Fruit fly (Drosophila melanogaster): ENCODE data around the gene CG7772.

The CG7772 gene

dm6 chrX:17887208-17887627, 19.8 kb downstream of the CG7772 start, which contains the start of gene mnb (continued):
- TF ChIP-seq CG12942 (GFP tag; optimal IDR thresholded peaks at IDR 0.05) (no peak), CG18599 (GFP tag; optimal IDR thresholded peaks at IDR 0.05) (no peak), CG11723 (GFP tag; optimal IDR thresholded peaks at IDR 0.05) (no peak), H2.0 (GFP tag; IDR thresholded peaks at IDR 0.05) (no peak), slou (GFP tag; optimal IDR thresholded peaks at IDR 0.05) (peak; percentile 11), vfl (GFP tag; optimal IDR thresholded peaks at IDR 0.05) (no peak), grau (tag; optimal IDR thresholded peaks at IDR 0.05) (peak; percentile 6), lab (GFP tag; optimal IDR thresholded peaks at IDR 0.05) (peak; percentile 46), dmrt11E (tag; optimal IDR thresholded peaks at IDR 0.05) (no peak), CG1647 (GFP tag; optimal IDR thresholded peaks at IDR 0.05) (peak; percentile 9), sug (tag; optimal IDR thresholded peaks at IDR 0.05) (peak; percentile 41), CG13296 (GFP tag; optimal IDR thresholded peaks at IDR 0.05) (no peak), eve (GFP tag; optimal IDR thresholded peaks at IDR 0.05) (no peak), Atf3 (GFP tag; optimal IDR thresholded peaks at IDR 0.05) (no peak), CG16813 (GFP tag; IDR thresholded peaks at IDR 0.05; ENCODE audit: partially characterized antibody) (peak; percentile 99), abd-A (tag; optimal IDR thresholded peaks at IDR 0.05) (no peak), odd (GFP tag; optimal IDR thresholded peaks at IDR 0.05) (no peak), Atf-2 (GFP tag; optimal IDR thresholded peaks at IDR 0.05) (no peak), slp2 (GFP tag; optimal IDR thresholded peaks at IDR 0.05) (no peak), klu (GFP tag; IDR thresholded peaks at IDR 0.05) (no peak), fd96Cb (tag; optimal IDR thresholded peaks at IDR 0.05) (no peak), hth (optimal IDR thresholded peaks at IDR 0.05) (no peak), ewg (GFP tag; optimal IDR thresholded peaks at IDR 0.05) (peak; percentile 16), Pdp1 (GFP tag; optimal IDR thresholded peaks at IDR 0.05) (peak in 1 of 2 experiments; percentile 9), nom (GFP tag; optimal IDR thresholded peaks at IDR 0.05) (no peak), phol (tag; optimal IDR thresholded peaks at IDR 0.05) (peak; percentile 41), CG6854 (GFP tag; optimal IDR thresholded peaks at IDR 0.05) (no peak), CG17802 (tag; optimal IDR thresholded peaks at IDR 0.05) (no peak), ac (GFP tag; optimal IDR thresholded peaks at IDR 0.05) (no peak), CG17328 (GFP tag; IDR thresholded peaks at IDR 0.05) (no peak), CG7928 (GFP tag; optimal IDR thresholded peaks at IDR 0.05) (no peak), fd3F (GFP tag; optimal IDR thresholded peaks at IDR 0.05) (no peak), rib (GFP tag; IDR thresholded peaks at IDR 0.05) (no peak), cato (GFP tag; optimal IDR thresholded peaks at IDR 0.05; ENCODE audit: borderline replicate concordance) (no peak), CG2202 (tag; optimal IDR thresholded peaks at IDR 0.05) (no peak), CG9215 (GFP tag; IDR thresholded peaks at IDR 0.05) (peak; percentile 38; the same call in 1 of the 2 replicates), onecut (GFP tag; IDR thresholded peaks at IDR 0.05) (no peak), Dbx (GFP tag; IDR thresholded peaks at IDR 0.05) (no peak), CG4730 (GFP tag; IDR thresholded peaks at IDR 0.05) (no peak), tio (GFP tag; optimal IDR thresholded peaks at IDR 0.05) (no peak), CG6791 (GFP tag; IDR thresholded peaks at IDR 0.05; ENCODE audit: partially characterized antibody) (peak; percentile 98), Fer3 (tag; optimal IDR thresholded peaks at IDR 0.05) (no peak), pzg (GFP tag; optimal IDR thresholded peaks at IDR 0.05) (peak; percentile 83), sd (tag; optimal IDR thresholded peaks at IDR 0.05) (no peak), MTF-1 (GFP tag; optimal IDR thresholded peaks at IDR 0.05; ENCODE audit: borderline replicate concordance) (no peak), bigmax (GFP tag; optimal IDR thresholded peaks at IDR 0.05) (no peak), sc (optimal IDR thresholded peaks at IDR 0.05) (no peak), sc (GFP tag; optimal IDR thresholded peaks at IDR 0.05) (no peak), h (optimal IDR thresholded peaks at IDR 0.05) (no peak), wek (GFP tag; optimal IDR thresholded peaks at IDR 0.05) (no peak), ase (GFP tag; IDR thresholded peaks at IDR 0.05) (no peak), Antp (GFP tag; optimal IDR thresholded peaks at IDR 0.05) (peak; percentile 11)

Data from whole organism, embryonic.